Worm (Caenorhabditis elegans): Measurements from ENCODE around the gene flp-32.

ce11 chrX:15466032-15466431, 32.4 kb downstream of the flp-32 start, which contains the start of gene sprr-1:
- TF ChIP-seq nhr-11 (tag; optimal IDR thresholded peaks at IDR 0.05) (no peak), ceh-48 (tag; optimal IDR thresholded peaks at IDR 0.05) (no peak), ceh-6 (GFP tag; optimal IDR thresholded peaks at IDR 0.05) (no peak), C08G9.2 (tag; optimal IDR thresholded peaks at IDR 0.05) (no peak), pqm-1 (tag; optimal IDR thresholded peaks at IDR 0.05) (no peak)
